Worm (Caenorhabditis elegans): ENCODE measurements around the gene F21D12.3.
A peak's percentile ranks its signal among the peaks of the same experiment; 100 is the strongest.

The F21D12.3 gene

DNA sequence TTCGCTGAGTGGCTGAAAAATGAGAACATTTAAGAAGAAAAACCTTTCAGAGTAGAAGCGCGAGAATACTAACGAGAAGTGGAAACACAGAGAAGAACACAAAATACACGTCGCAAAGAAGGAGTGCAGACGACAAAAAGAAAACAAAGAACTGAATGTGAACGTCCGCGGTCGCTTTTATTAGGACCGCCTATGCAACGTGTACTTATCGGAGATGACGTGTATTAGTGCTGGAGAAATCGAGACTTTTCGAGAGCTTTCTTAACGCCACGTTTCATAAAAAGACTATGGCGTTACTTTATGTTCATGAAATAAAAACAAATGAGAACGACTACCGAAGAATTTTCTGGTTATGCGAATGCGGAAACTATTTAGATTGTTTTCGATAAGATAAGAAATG is 28.7 kb upstream of the F21D12.3 start, which contains the start of gene hsp-4:
TSS of gene hsp-4 (minus strand) at position 139 of the 400 bp plus-strand sequence.
- TF ChIP-seq rec-8 (tag; optimal IDR thresholded peaks at IDR 0.05) (no peak), Y79H2A.3 (GFP tag; conservative IDR thresholded peaks at IDR 0.05) (no peak), nhr-27 (tag; optimal IDR thresholded peaks at IDR 0.05) (no peak), hmg-1.2 (GFP tag; IDR thresholded peaks at IDR 0.05) (no peak), ZK185.1 (tag; optimal IDR thresholded peaks at IDR 0.05; ENCODE audit: poor library complexity, severe bottlenecking) (no peak), egl-18 (GFP tag; IDR thresholded peaks at IDR 0.05) (no peak), ceh-91 (GFP tag; IDR thresholded peaks at IDR 0.05) (no peak), hsf-1 (GFP tag; IDR thresholded peaks at IDR 0.05) (peak; percentile 54; the same call in 1 of the 2 replicates), let-607 (tag; optimal IDR thresholded peaks at IDR 0.05) (peak in 1 of 2 experiments; percentile 70), egrh-3 (GFP tag; IDR thresholded peaks at IDR 0.05) (no peak), nhr-90 (tag; optimal IDR thresholded peaks at IDR 0.05) (no peak), ztf-6 (GFP tag; IDR thresholded peaks at IDR 0.05) (no peak), hlh-26 (GFP tag; conservative IDR thresholded peaks at IDR 0.05) (no peak), akir-1 (GFP tag; optimal IDR thresholded peaks at IDR 0.05) (no peak), aptf-2 (GFP tag; conservative IDR thresholded peaks at IDR 0.05) (0 out of 2 replicates have a peak, but pooled peaks have one; percentile 9), gei-17 (GFP tag; optimal IDR thresholded peaks at IDR 0.05) (no peak)

ce11 chrII:7348063-7348462 is 24.2 kb upstream of the F21D12.3 start:
- no peak for TF ChIP-seq sdz-38 (tag; optimal IDR thresholded peaks at IDR 0.05)
- TF ChIP-seq athp-1 (tag; optimal IDR thresholded peaks at IDR 0.05), result no peak
- TF ChIP-seq ets-4 (GFP tag; optimal IDR thresholded peaks at IDR 0.05), result no peak

DNA sequence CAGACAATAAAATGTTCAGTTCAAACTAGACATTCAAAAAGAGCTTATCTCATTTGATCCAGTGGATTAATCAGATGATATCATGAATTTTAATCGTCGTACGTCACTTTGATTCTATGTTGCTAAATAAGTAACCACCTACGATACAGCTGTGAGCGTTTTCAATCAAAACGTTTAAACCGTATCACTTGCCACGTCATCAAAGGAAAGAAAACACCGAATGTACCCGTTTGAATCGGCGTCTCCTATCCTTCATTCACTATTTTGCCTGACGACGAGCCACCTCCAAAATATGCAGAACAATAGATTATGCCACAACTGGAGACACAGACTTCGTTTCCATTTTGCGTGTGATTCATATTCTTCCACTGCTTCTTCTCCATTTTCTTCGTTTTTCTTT is 22.0 kb upstream of the F21D12.3 start:
- TF ChIP-seq nhr-90 (tag; optimal IDR thresholded peaks at IDR 0.05), result no peak
- TF ChIP-seq lin-26 (GFP tag; IDR thresholded peaks at IDR 0.05), result no peak
- TF ChIP-seq snpc-1.3 (tag; optimal IDR thresholded peaks at IDR 0.05; ENCODE audit: insufficient read depth), result no peak
- TF ChIP-seq sdz-38 (tag; optimal IDR thresholded peaks at IDR 0.05), result no peak

DNA sequence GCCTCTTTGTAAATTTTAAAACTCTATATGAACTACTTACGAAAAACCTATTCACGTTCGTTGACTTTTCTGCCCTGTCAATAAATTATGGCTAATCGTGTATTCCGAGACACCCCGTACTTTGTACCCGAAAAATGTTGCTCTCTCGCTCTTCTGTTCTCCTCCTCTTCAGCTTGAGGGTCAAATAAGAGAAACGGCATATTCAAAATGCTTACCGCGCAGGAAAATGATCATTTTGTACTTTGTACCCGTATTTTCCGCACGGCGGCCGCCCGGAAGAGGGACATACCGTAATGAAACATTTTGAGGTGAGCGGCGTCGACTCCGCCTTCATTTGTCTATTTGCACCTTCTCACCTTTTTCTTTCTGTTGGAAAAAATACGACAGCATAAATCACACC is 19.8 kb upstream of the F21D12.3 start:
- TF ChIP-seq ama-1 (optimal IDR thresholded peaks at IDR 0.05) (peak; percentile 24), ama-1 (GFP tag; optimal IDR thresholded peaks at IDR 0.05) (no peak), cebp-1 (GFP tag; IDR thresholded peaks at IDR 0.05) (no peak), cebp-1 (tag; optimal IDR thresholded peaks at IDR 0.05) (peak; percentile 1), chd-7 (tag; optimal IDR thresholded peaks at IDR 0.05) (peak; percentile 13), lin-40 (tag; optimal IDR thresholded peaks at IDR 0.05) (no peak), tlf-1 (GFP tag; optimal IDR thresholded peaks at IDR 0.05) (no peak), die-1 (tag; optimal IDR thresholded peaks at IDR 0.05) (no peak)

- TF ChIP-seq ccch-3 (GFP tag; optimal IDR thresholded peaks at IDR 0.05), result no peak
- no peak for TF ChIP-seq sea-2 (GFP tag; IDR thresholded peaks at IDR 0.05)
- TF ChIP-seq nhr-90 (tag; optimal IDR thresholded peaks at IDR 0.05), result no peak
- TF ChIP-seq unc-130 (GFP tag; optimal IDR thresholded peaks at IDR 0.05), result no peak
- TF ChIP-seq Y67H2A.10 (GFP tag; conservative IDR thresholded peaks at IDR 0.05), result no peak
- TF ChIP-seq F33H1.4 (GFP tag; IDR thresholded peaks at IDR 0.05), result no peak
- TF ChIP-seq C06A6.2 (GFP tag; conservative IDR thresholded peaks at IDR 0.05), result peak; percentile 49; the same call in 1 of the 2 replicates
- TF ChIP-seq lin-26 (GFP tag; IDR thresholded peaks at IDR 0.05), result peak; percentile 39; the same call in 1 of the 2 replicates
These were observed 19.1 kb upstream of the F21D12.3 start for ce11 chrII:7342884-7343283.

Data from whole organism, young adult.